Fruit fly (Drosophila melanogaster): Measurements from ENCODE around the gene CtsB.

dm6 chrX:13765217-13765616 is 16.8 kb downstream of the CtsB start:
- TF ChIP-seq brk (GFP tag; optimal IDR thresholded peaks at IDR 0.05) (no peak), Abd-B (GFP tag; optimal IDR thresholded peaks at IDR 0.05) (no peak), Rel (GFP tag; optimal IDR thresholded peaks at IDR 0.05) (no peak), Rel (tag; optimal IDR thresholded peaks at IDR 0.05) (no peak), CrebA (GFP tag; optimal IDR thresholded peaks at IDR 0.05; ENCODE audit: borderline replicate concordance) (no peak), N (GFP tag; optimal IDR thresholded peaks at IDR 0.05) (no peak), OdsH (GFP tag; optimal IDR thresholded peaks at IDR 0.05) (no peak), dl (GFP tag; optimal IDR thresholded peaks at IDR 0.05; ENCODE audit: insufficient read depth in 1 of 2, partially characterized antibody in 2 of 2) (no peak), psq (GFP tag; optimal IDR thresholded peaks at IDR 0.05) (no peak), foxo (GFP tag; optimal IDR thresholded peaks at IDR 0.05) (no peak), lola (GFP tag; optimal IDR thresholded peaks at IDR 0.05) (no peak), Hr78 (GFP tag; optimal IDR thresholded peaks at IDR 0.05) (no peak), br (GFP tag; optimal IDR thresholded peaks at IDR 0.05) (no peak), usp (GFP tag; optimal IDR thresholded peaks at IDR 0.05) (no peak), GATAd (GFP tag; optimal IDR thresholded peaks at IDR 0.05) (no peak)

All from whole organism, wandering third instar larva.